Fruit fly (Drosophila melanogaster) whole organism, prepupa: ENCODE results near the gene sip2.

Source experiments
- CG10631 ChIP-seq: fragments of 200-800 bp; sonication (Bioruptor generic); optimal IDR thresholded peaks from 2 replicates; lab custom pipeline; 2016; ENCODE audit warnings: missing biosample characterization, missing genetic modification characterization
- CG11762 ChIP-seq: fragments of 200-800 bp; sonication (Bioruptor generic); optimal IDR thresholded peaks from 3 replicates; lab custom pipeline; 2016; ENCODE audit warnings: missing biosample characterization, missing genetic modification characterization; ENCODE audit not compliant: insufficient read depth
- CG11902 ChIP-seq: fragments of 200-800 bp; sonication (Bioruptor generic); optimal IDR thresholded peaks from 3 replicates; lab custom pipeline; 2016; ENCODE audit warnings: missing biosample characterization, missing genetic modification characterization
- CG15336 ChIP-seq: fragments of 200-800 bp; sonication (Bioruptor generic); IDR thresholded peaks from 2 replicates; pipeline ENCODE4 v1.3.6; 2022; ENCODE audit warnings: missing biosample characterization, missing genetic modification characterization
- CG1621 ChIP-seq: fragments of 200-800 bp; sonication (Bioruptor generic); optimal IDR thresholded peaks from 3 replicates; lab custom pipeline; 2018; ENCODE audit warnings: missing biosample characterization, mild to moderate bottlenecking, missing genetic modification characterization
- CG4318 ChIP-seq: fragments of 200-800 bp; sonication (Bioruptor generic); optimal IDR thresholded peaks from 3 replicates; lab custom pipeline; 2017; ENCODE audit warnings: missing biosample characterization, mild to moderate bottlenecking, missing genetic modification characterization
- CG6163 ChIP-seq: fragments of 200-800 bp; sonication (Bioruptor generic); IDR thresholded peaks from 3 replicates; pipeline ENCODE4 v1.3.6; 2022; ENCODE audit warnings: missing biosample characterization, missing genetic modification characterization
- CG6276 ChIP-seq: fragments of 200-800 bp; sonication (Bioruptor generic); optimal IDR thresholded peaks from 2 replicates; lab custom pipeline; 2017; ENCODE audit warnings: missing biosample characterization, mild to moderate bottlenecking, missing genetic modification characterization
- CG6792 ChIP-seq: fragments of 200-800 bp; sonication (Bioruptor generic); optimal IDR thresholded peaks from 3 replicates; lab custom pipeline; 2016; ENCODE audit warnings: missing biosample characterization, missing genetic modification characterization
- CG6808 ChIP-seq: fragments of 200-800 bp; sonication (Bioruptor generic); optimal IDR thresholded peaks from 3 replicates; lab custom pipeline; 2017; ENCODE audit warnings: missing biosample characterization, missing genetic modification characterization, mild to moderate bottlenecking, moderate library complexity, missing genetic modification reagents
- CG6854 ChIP-seq: fragments of 200-800 bp; sonication (Bioruptor generic); optimal IDR thresholded peaks from 2 replicates; lab custom pipeline; 2017; ENCODE audit warnings: missing biosample characterization, mild to moderate bottlenecking, missing genetic modification characterization
- CG8119 ChIP-seq: fragments of 200-800 bp; sonication (Bioruptor generic); IDR thresholded peaks from 3 replicates; pipeline ENCODE4 v1.3.6; 2022; ENCODE audit warnings: missing biosample characterization, missing genetic modification characterization
- CG9139 ChIP-seq: fragments of 200-800 bp; sonication (Bioruptor generic); optimal IDR thresholded peaks from 3 replicates; lab custom pipeline; 2017; ENCODE audit warnings: missing biosample characterization, mild to moderate bottlenecking, missing genetic modification characterization
- Eip75B ChIP-seq: fragments of 200-800 bp; sonication (Bioruptor generic); optimal IDR thresholded peaks from 3 replicates; lab custom pipeline; 2016; ENCODE audit warnings: missing biosample characterization, missing genetic modification characterization
- Eip78C ChIP-seq: fragments of 200-800 bp; sonication (Bioruptor generic); peaks from one replicate; lab custom pipeline; 2016; ENCODE audit warnings: missing biosample characterization, missing genetic modification characterization
- Ets21C ChIP-seq: fragments of 200-800 bp; sonication (Bioruptor generic); optimal IDR thresholded peaks from 3 replicates; lab custom pipeline; 2016; ENCODE audit warnings: missing biosample characterization, missing genetic modification characterization
- Ets96B ChIP-seq: fragments of 200-800 bp; optimal IDR thresholded peaks from 2 replicates; lab custom pipeline; 2019; ENCODE audit warnings: missing biosample characterization, mild to moderate bottlenecking, missing genetic modification characterization, moderate library complexity
- Hr38 ChIP-seq: sonication (Bioruptor generic); optimal IDR thresholded peaks from 2 replicates; lab custom pipeline; 2016; ENCODE audit warnings: missing biosample characterization, missing genetic modification characterization
- Hr39 ChIP-seq: fragments of 200-800 bp; sonication (Bioruptor generic); optimal IDR thresholded peaks from 2 replicates; lab custom pipeline; 2016; ENCODE audit warnings: missing biosample characterization, missing genetic modification characterization
- Hr4 ChIP-seq: fragments of 200-800 bp; sonication (Bioruptor generic); optimal IDR thresholded peaks from 3 replicates; lab custom pipeline; 2016; ENCODE audit warnings: missing biosample characterization, missing genetic modification characterization
- Lpt ChIP-seq: fragments of 200-800 bp; sonication (Bioruptor generic); optimal IDR thresholded peaks from 3 replicates; lab custom pipeline; 2016; ENCODE audit warnings: missing biosample characterization, missing genetic modification characterization
- Smox ChIP-seq: fragments of 200-800 bp; sonication (Bioruptor generic); optimal IDR thresholded peaks from 3 replicates; lab custom pipeline; 2016; ENCODE audit warnings: missing biosample characterization, missing genetic modification characterization
- Sox102F ChIP-seq: fragments of 200-800 bp; sonication (Bioruptor generic); optimal IDR thresholded peaks from 2 replicates; lab custom pipeline; 2016; ENCODE audit warnings: missing biosample characterization, mild to moderate bottlenecking, missing genetic modification characterization
- Sox14 ChIP-seq: fragments of 200-800 bp; sonication (Bioruptor generic); optimal IDR thresholded peaks from 3 replicates; lab custom pipeline; 2016; ENCODE audit warnings: missing biosample characterization, missing genetic modification characterization
- Sox15 ChIP-seq: fragments of 200-800 bp; sonication (Bioruptor generic); optimal IDR thresholded peaks from 3 replicates; lab custom pipeline; 2016; ENCODE audit warnings: missing biosample characterization, missing genetic modification characterization
- achi ChIP-seq: fragments of 200-800 bp; sonication (Bioruptor generic); optimal IDR thresholded peaks from 3 replicates; lab custom pipeline; 2016; ENCODE audit warnings: missing biosample characterization, missing genetic modification characterization
- dac ChIP-seq: fragments of 200-800 bp; sonication (Bioruptor generic); optimal IDR thresholded peaks from 2 replicates; lab custom pipeline; 2017; ENCODE audit warnings: missing biosample characterization, mild to moderate bottlenecking, missing genetic modification characterization
- dsx ChIP-seq: fragments of 200-800 bp; optimal IDR thresholded peaks from 3 replicates; lab custom pipeline; 2019; ENCODE audit warnings: missing biosample characterization, mild to moderate bottlenecking, missing genetic modification characterization, moderate library complexity; ENCODE audit not compliant: poor library complexity, severe bottlenecking
- fd59A ChIP-seq: fragments of 200-800 bp; sonication (Bioruptor generic); optimal IDR thresholded peaks from 2 replicates; lab custom pipeline; 2017; ENCODE audit warnings: missing biosample characterization, mild to moderate bottlenecking, missing genetic modification characterization, missing genetic modification reagents
- fkh ChIP-seq: fragments of 200-800 bp; sonication (Bioruptor generic); optimal IDR thresholded peaks from 3 replicates; lab custom pipeline; 2017; ENCODE audit warnings: missing biosample characterization, mild to moderate bottlenecking, missing genetic modification characterization, moderate library complexity
- net ChIP-seq: fragments of 200-800 bp; sonication (Bioruptor generic); optimal IDR thresholded peaks from 3 replicates; lab custom pipeline; 2016; ENCODE audit warnings: missing biosample characterization, missing genetic modification characterization
- salr ChIP-seq, 2 experiments: fragments of 200-800 bp; sonication (Bioruptor generic); optimal IDR thresholded peaks; 3 replicates each; lab custom pipeline; 2016 to 2018; ENCODE audit warnings: missing biosample characterization in 2 of 2, missing genetic modification characterization in 2 of 2, mild to moderate bottlenecking in 1 of 2
- spab ChIP-seq: fragments of 200-800 bp; sonication (Bioruptor generic); optimal IDR thresholded peaks from 2 replicates; lab custom pipeline; 2017; ENCODE audit warnings: missing biosample characterization, mild to moderate bottlenecking, missing genetic modification characterization, missing genetic modification reagents
- ss ChIP-seq, 2 experiments: fragments of 200-800 bp; sonication (Bioruptor generic); optimal IDR thresholded peaks; 2 replicates in 1 of 2; 3 replicates in 1 of 2; lab custom pipeline; 2017 to 2018; ENCODE audit warnings: mild to moderate bottlenecking in 2 of 2, missing biosample characterization in 2 of 2, missing genetic modification characterization in 2 of 2, moderate library complexity in 1 of 2
- svp ChIP-seq: fragments of 200-800 bp; sonication (Bioruptor generic); peaks from one replicate; lab custom pipeline; 2016; ENCODE audit warnings: missing biosample characterization, missing genetic modification characterization
- topi ChIP-seq: fragments of 200-800 bp; sonication (Bioruptor generic); optimal IDR thresholded peaks from 3 replicates; lab custom pipeline; 2016; ENCODE audit warnings: missing biosample characterization, missing genetic modification characterization

sip2 gene

dm6 chr2L:7013157-7013556, 49.3 kb upstream of the sip2 start, which contains the start of gene CG43322:
TSS of gene CG43322 (plus strand) at chr2L:7013396.
- TF ChIP-seq salr (GFP tag; optimal IDR thresholded peaks at IDR 0.05; lab: Kevin White, UChicago), result no peak
- no peak for TF ChIP-seq Sox14 (GFP tag; lab: Kevin White, UChicago)
- no peak for TF ChIP-seq fkh (GFP tag; lab: Kevin White, UChicago)
- no peak for TF ChIP-seq CG10631
- TF ChIP-seq CG11902, result no peak
- no peak for TF ChIP-seq Hr39 (GFP tag; lab: Kevin White, UChicago)
- TF ChIP-seq Hr38 (GFP tag; lab: Kevin White, UChicago), result no peak
- no peak for TF ChIP-seq svp

- TF ChIP-seq dac (GFP tag; lab: Kevin White, UChicago), result no peak
- no peak for TF ChIP-seq CG6163 (GFP tag; lab: Robert Waterston, UW)
- no peak for TF ChIP-seq ss (GFP tag; optimal IDR thresholded peaks at IDR 0.05; lab: Kevin White, UChicago)
- TF ChIP-seq CG10631, result no peak
- no peak for TF ChIP-seq CG6854 (GFP tag; lab: Kevin White, UChicago)
- no peak for TF ChIP-seq CG1621 (tag; lab: Kevin White, UChicago)
- TF ChIP-seq Ets96B (tag; lab: Kevin White, UChicago), result no peak
- TF ChIP-seq Sox14 (GFP tag; lab: Kevin White, UChicago), result no peak
- TF ChIP-seq Sox15 (GFP tag; lab: Kevin White, UChicago), result no peak
- TF ChIP-seq net (GFP tag; lab: Kevin White, UChicago), result no peak
- no peak for TF ChIP-seq CG4318
- TF ChIP-seq achi (GFP tag; lab: Kevin White, UChicago), result no peak
- TF ChIP-seq Eip75B (GFP tag; lab: Kevin White, UChicago), result no peak
- TF ChIP-seq CG6792 (GFP tag; lab: Kevin White, UChicago), result no peak
- no peak for TF ChIP-seq fkh (GFP tag; lab: Kevin White, UChicago)
Observed at dm6 chr2L:7011962-7012361, 48.1 kb upstream of the sip2 start, which contains the start of gene CG43321. TSS of gene CG43321 (plus strand) at chr2L:7012262.

dm6 chr2L:7010513-7010912, 46.6 kb upstream of the sip2 start:
- TF ChIP-seq fkh (GFP tag; lab: Kevin White, UChicago), result no peak
- no peak for TF ChIP-seq topi (GFP tag; lab: Kevin White, UChicago)
- 0 out of 3 replicates have a peak, but pooled peaks have one; percentile 6 for TF ChIP-seq CG8119 (GFP tag; lab: Robert Waterston, UW)
- no peak for TF ChIP-seq CG11902
- TF ChIP-seq CG11762 (GFP tag; lab: Kevin White, UChicago), result no peak
- no peak for TF ChIP-seq CG9139
- no peak for TF ChIP-seq CG6276 (GFP tag; lab: Kevin White, UChicago)
- TF ChIP-seq Ets21C (GFP tag; lab: Kevin White, UChicago), result no peak
- TF ChIP-seq, all 60 proteins: peak for 1

- TF ChIP-seq Sox102F (GFP tag; lab: Kevin White, UChicago) (no peak), Hr4 (GFP tag; lab: Kevin White, UChicago) (no peak), CG6163 (GFP tag; lab: Robert Waterston, UW) (peak; percentile 52), CG6276 (GFP tag; lab: Kevin White, UChicago) (peak; percentile 52), ss (GFP tag; optimal IDR thresholded peaks at IDR 0.05; lab: Kevin White, UChicago) (peak; percentile 46 to 51), Ets96B (tag; lab: Kevin White, UChicago) (peak; percentile 7), dsx (GFP tag; lab: Kevin White, UChicago) (peak; percentile 46), spab (GFP tag; lab: Kevin White, UChicago) (peak; percentile 1), Lpt (GFP tag; lab: Kevin White, UChicago) (peak; percentile 59), Eip75B (GFP tag; lab: Kevin White, UChicago) (peak; percentile 36), CG15336 (GFP tag; lab: Robert Waterston, UW) (peak; percentile 40; the same call in 1 of the 2 replicates), Hr38 (GFP tag; lab: Kevin White, UChicago) (no peak), CG6808 (peak; percentile 9), fd59A (GFP tag; lab: Kevin White, UChicago) (no peak), Sox14 (GFP tag; lab: Kevin White, UChicago) (peak; percentile 13), Eip78C (GFP tag; lab: Kevin White, UChicago) (peak; percentile 61), CG8119 (GFP tag; lab: Robert Waterston, UW) (peak; percentile 24; the same call in 1 of the 3 replicates), net (GFP tag; lab: Kevin White, UChicago) (peak; percentile 33), Smox (GFP tag; lab: Kevin White, UChicago) (no peak)
Observed at dm6 chr2L:7009807-7010470, 46.1 kb upstream of the sip2 start, which contains the start of gene uif. TSS of gene uif (minus strand) at chr2L:7010359.
